Fruit fly (Drosophila melanogaster): ENCODE measurements around the gene rdgC.

rdgC gene

DNA sequence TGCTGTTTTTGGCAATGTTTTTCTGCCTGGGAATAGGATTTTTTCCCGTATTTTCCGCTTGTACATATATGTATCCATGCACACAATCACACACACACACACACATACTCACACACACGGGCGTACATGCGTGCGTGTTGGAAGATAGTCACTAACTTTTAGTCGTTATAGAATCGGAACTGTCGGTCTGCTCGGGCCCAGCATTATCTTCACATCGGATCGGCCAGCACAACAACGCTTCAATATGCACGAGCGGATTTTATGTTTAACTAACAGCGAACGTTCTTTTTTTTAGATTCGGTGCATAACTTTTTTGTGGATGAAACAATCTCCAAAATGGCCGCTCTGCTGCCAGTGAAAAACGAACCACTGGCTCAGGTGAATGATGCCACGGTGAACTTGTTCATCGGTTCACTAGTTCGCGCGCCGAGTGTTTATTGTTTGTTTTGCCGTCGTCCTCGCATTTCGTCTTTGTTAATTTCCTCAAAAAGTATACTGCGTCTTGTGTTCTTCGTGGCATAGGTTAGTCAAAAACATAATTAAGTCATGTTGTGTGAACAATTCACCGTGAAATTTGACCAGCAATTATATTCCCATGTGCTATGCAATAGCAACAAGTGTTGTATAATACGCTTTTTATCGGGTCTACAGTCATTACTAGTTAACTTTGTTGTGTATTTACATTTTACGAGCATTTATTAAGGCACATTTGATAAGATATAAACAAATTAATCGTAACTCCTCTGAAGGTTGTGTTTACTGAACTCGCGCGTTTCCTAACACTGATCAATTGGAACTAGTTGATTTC is 6.5 kb upstream of the rdgC start, which contains the start of the genes CG6951 and CG17233 (continued):
- 0 out of 3 replicates have a peak, but pooled peaks have one; percentile 4 for TF ChIP-seq ase (GFP tag; IDR thresholded peaks at IDR 0.05)
- TF ChIP-seq chinmo (GFP tag; IDR thresholded peaks at IDR 0.05; ENCODE audit: partially characterized antibody): 0 out of 4 replicates have a peak, but pooled peaks have one; percentile 46
- TF ChIP-seq Hr78 (GFP tag; optimal IDR thresholded peaks at IDR 0.05): no peak
- peak; percentile 26; the same call in 1 of the 2 replicates for TF ChIP-seq bbx (GFP tag; IDR thresholded peaks at IDR 0.05; ENCODE audit: partially characterized antibody)
- TF ChIP-seq CG12659 (GFP tag; optimal IDR thresholded peaks at IDR 0.05): peak; percentile 43
- peak; percentile 52 for TF ChIP-seq BEAF-32 (GFP tag; optimal IDR thresholded peaks at IDR 0.05)

- TF ChIP-seq CG9609 (GFP tag; optimal IDR thresholded peaks at IDR 0.05) (no peak), CG13624 (GFP tag; optimal IDR thresholded peaks at IDR 0.05) (no peak), Oli (tag; optimal IDR thresholded peaks at IDR 0.05) (peak; percentile 58), Eip74EF (GFP tag; optimal IDR thresholded peaks at IDR 0.05) (peak in 1 of 2 experiments; percentile 0), CG8924 (tag; optimal IDR thresholded peaks at IDR 0.05) (peak; percentile 64), gce (GFP tag; IDR thresholded peaks at IDR 0.05) (peak; percentile 72), CG17359 (tag; optimal IDR thresholded peaks at IDR 0.05) (peak; percentile 69), HLHmδ (GFP tag; optimal IDR thresholded peaks at IDR 0.05) (no peak), da (GFP tag; optimal IDR thresholded peaks at IDR 0.05) (no peak), Sry-δ (GFP tag; optimal IDR thresholded peaks at IDR 0.05) (peak; percentile 19), Sin3A (optimal IDR thresholded peaks at IDR 0.05) (no peak), CG15514 (GFP tag; optimal IDR thresholded peaks at IDR 0.05) (peak; percentile 99), CG3847 (GFP tag; IDR thresholded peaks at IDR 0.05) (peak; percentile 66), CG1602 (GFP tag; optimal IDR thresholded peaks at IDR 0.05) (peak; percentile 39), NFAT (GFP tag; IDR thresholded peaks at IDR 0.05) (peak; percentile 66), Ssrp (tag; optimal IDR thresholded peaks at IDR 0.05) (peak; percentile 60), Ets65A (GFP tag) (peak; percentile 93), unpg (GFP tag; optimal IDR thresholded peaks at IDR 0.05) (peak; percentile 33), Hmr (GFP tag; optimal IDR thresholded peaks at IDR 0.05) (peak; percentile 61), fu2 (GFP tag; optimal IDR thresholded peaks at IDR 0.05) (no peak), fd102C (GFP tag; optimal IDR thresholded peaks at IDR 0.05) (no peak), fru (optimal IDR thresholded peaks at IDR 0.05) (no peak), dpn (GFP tag; optimal IDR thresholded peaks at IDR 0.05) (peak in 1 of 2 experiments; percentile 53), Fer3 (tag; optimal IDR thresholded peaks at IDR 0.05) (peak; percentile 29), sqz (GFP tag; optimal IDR thresholded peaks at IDR 0.05) (peak; percentile 28), CG31441 (GFP tag; IDR thresholded peaks at IDR 0.05) (no peak; the same call in none of the 2 replicates), croc (GFP tag; conservative IDR thresholded peaks at IDR 0.05) (no peak), CG1024 (GFP tag; IDR thresholded peaks at IDR 0.05) (peak; percentile 69; the same call in 1 of the 2 replicates), CG10462 (GFP tag; optimal IDR thresholded peaks at IDR 0.05) (peak; percentile 15), CG12942 (GFP tag; optimal IDR thresholded peaks at IDR 0.05) (peak; percentile 13), CG9817 (tag; optimal IDR thresholded peaks at IDR 0.05) (peak; percentile 50), corto (GFP tag; optimal IDR thresholded peaks at IDR 0.05) (peak; percentile 48), caup (GFP tag; optimal IDR thresholded peaks at IDR 0.05; ENCODE audit: severe bottlenecking) (peak; percentile 61), CG6654 (GFP tag; optimal IDR thresholded peaks at IDR 0.05) (no peak), CG1792 (GFP tag; optimal IDR thresholded peaks at IDR 0.05) (no peak), B-H2 (GFP tag; optimal IDR thresholded peaks at IDR 0.05) (peak; percentile 39), knrl (GFP tag; IDR thresholded peaks at IDR 0.05; ENCODE audit: partially characterized antibody) (peak; percentile 72)
Measured at dm6 chr3L:20241987-20242982, 5.6 kb upstream of the rdgC start.

Measured in whole organism, embryonic.